Fruit fly (Drosophila melanogaster): ENCODE data around the gene Acp29AB.

- TF ChIP-seq CTCF (optimal IDR thresholded peaks at IDR 0.05) (no peak), CG8478 (optimal IDR thresholded peaks at IDR 0.05) (no peak)
These were observed 20.8 kb downstream of the Acp29AB start for dm6 chr2L:8372248-8372647.
